Worm (Caenorhabditis elegans) whole organism, L3 larva: ENCODE results near the gene clec-227.

ENCODE experiments used
- egl-5 ChIP-seq: fragments of 150-350 bp; optimal IDR thresholded peaks from 2 replicates; lab custom pipeline; 2017; ENCODE audit warnings: missing biosample characterization, missing genetic modification reagents, missing genetic modification characterization, inconsistent platforms
- lin-39 ChIP-seq: fragments of 150-350 bp; optimal IDR thresholded peaks from 2 replicates; lab custom pipeline; 2018; ENCODE audit warnings: missing biosample characterization, missing genetic modification reagents, missing genetic modification characterization
- mml-1 ChIP-seq: fragments of 150-350 bp; sonication (generic microtip); optimal IDR thresholded peaks from 3 replicates; lab custom pipeline; 2014; ENCODE audit warnings: missing biosample characterization, missing genetic modification characterization
- nhr-28 ChIP-seq: fragments of 150-350 bp; optimal IDR thresholded peaks from 2 replicates; lab custom pipeline; 2014; ENCODE audit warnings: missing biosample characterization, missing genetic modification characterization
- nhr-76 ChIP-seq: fragments of 150-350 bp; sonication (generic microtip); optimal IDR thresholded peaks from 5 replicates; lab custom pipeline; 2014; ENCODE audit warnings: missing biosample characterization, missing genetic modification characterization
- snpc-4 ChIP-seq: fragments of 150-350 bp; optimal IDR thresholded peaks from 2 replicates; lab custom pipeline; 2014; ENCODE audit warnings: missing biosample characterization, missing genetic modification characterization
- ztf-11 ChIP-seq: fragments of 150-350 bp; optimal IDR thresholded peaks from 2 replicates; lab custom pipeline; 2014; ENCODE audit warnings: missing biosample characterization, missing genetic modification characterization

ce11 chrV:14474099-14474498 is 1.8 kb downstream of the clec-227 start, which contains the start of gene clec-56:
- no peak for TF ChIP-seq snpc-4
- no peak for TF ChIP-seq mml-1
- TF ChIP-seq nhr-76 (tag; lab: Kevin White, UChicago): no peak
- no peak for TF ChIP-seq egl-5 (tag; lab: Kevin White, UChicago)
- TF ChIP-seq lin-39 (tag; lab: Kevin White, UChicago): no peak
- no peak for TF ChIP-seq nhr-28 (tag; lab: Kevin White, UChicago)
- TF ChIP-seq ztf-11 (tag; lab: Kevin White, UChicago): no peak
